Worm (Caenorhabditis elegans): ENCODE data around the gene ubh-3.

Gene ubh-3

ce11 chrV:6467676-6468075, 40.9 kb downstream of the ubh-3 start (continued):
- TF ChIP-seq egl-44 (GFP tag; IDR thresholded peaks at IDR 0.05) (no peak), unc-62 (GFP tag; optimal IDR thresholded peaks at IDR 0.05) (no peak)

DNA sequence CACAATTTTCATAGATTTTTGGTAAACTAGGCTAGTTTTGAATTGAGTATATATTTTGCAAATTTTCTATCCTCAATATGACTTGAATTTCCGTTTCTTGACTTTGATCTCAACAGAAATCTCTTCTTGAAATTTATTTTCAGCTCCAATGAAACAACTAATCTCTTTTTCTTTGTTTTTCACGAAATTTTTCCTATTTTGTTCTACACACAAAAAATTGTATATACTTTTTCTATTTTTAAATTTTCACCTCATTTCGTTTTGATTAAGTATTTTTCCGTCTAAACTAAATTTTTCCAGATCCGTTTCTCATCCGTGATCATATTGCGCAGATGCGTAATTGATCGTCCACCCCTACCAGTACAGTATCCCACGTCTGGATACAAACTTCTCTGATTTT, 43.8 kb downstream of the ubh-3 start, which contains the start of gene unc-83:
Gene unc-83 (plus strand): TSS at position 301 of the 400 bp plus-strand sequence.
- TF ChIP-seq tbx-9 (tag; optimal IDR thresholded peaks at IDR 0.05; ENCODE audit: borderline replicate concordance) (no peak), snpc-4 (GFP tag; optimal IDR thresholded peaks at IDR 0.05) (no peak), snpc-4 (tag; optimal IDR thresholded peaks at IDR 0.05) (no peak), mes-4 (tag; optimal IDR thresholded peaks at IDR 0.05) (no peak), mcd-1 (GFP tag; IDR thresholded peaks at IDR 0.05) (no peak), B0035.1 (tag; optimal IDR thresholded peaks at IDR 0.05) (no peak), F37B4.10 (GFP tag; IDR thresholded peaks at IDR 0.05) (no peak), rpc-1 (optimal IDR thresholded peaks at IDR 0.05) (no peak), rpc-1 (tag; optimal IDR thresholded peaks at IDR 0.05) (no peak), T26A5.8 (tag; optimal IDR thresholded peaks at IDR 0.05) (no peak), nfyb-1 (GFP tag; IDR thresholded peaks at IDR 0.05) (no peak), ZK185.1 (tag; optimal IDR thresholded peaks at IDR 0.05; ENCODE audit: poor library complexity, severe bottlenecking) (no peak), somi-1 (GFP tag; optimal IDR thresholded peaks at IDR 0.05) (no peak), Y95B8A.8 (GFP tag; IDR thresholded peaks at IDR 0.05) (no peak), bed-2 (GFP tag; IDR thresholded peaks at IDR 0.05) (no peak), pbrm-1 (GFP tag; IDR thresholded peaks at IDR 0.05) (no peak), die-1 (tag; optimal IDR thresholded peaks at IDR 0.05) (no peak), madf-3 (GFP tag; IDR thresholded peaks at IDR 0.05) (no peak)

DNA sequence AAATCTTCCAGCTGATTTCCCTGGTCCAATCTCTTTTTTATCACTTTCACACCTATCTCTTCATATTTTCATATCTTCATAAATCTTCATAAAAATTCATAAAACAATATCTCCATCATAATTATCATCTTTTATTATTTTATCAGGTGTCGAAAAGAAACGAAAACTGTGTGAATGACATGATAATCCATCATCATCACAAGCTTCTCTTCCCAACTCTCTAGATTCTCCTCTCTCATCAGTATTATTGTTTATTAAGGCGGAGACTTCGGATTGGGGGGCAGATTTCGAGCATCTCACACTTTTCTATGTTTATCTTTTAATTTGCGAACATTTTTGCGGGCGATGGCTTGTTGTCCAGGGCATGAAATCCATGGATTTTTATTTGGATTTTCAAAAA, 44.4 kb downstream of the ubh-3 start:
- TF ChIP-seq madf-10 (tag; optimal IDR thresholded peaks at IDR 0.05) (no peak), F22D6.2 (tag; optimal IDR thresholded peaks at IDR 0.05) (no peak), F57A8.1 (GFP tag; optimal IDR thresholded peaks at IDR 0.05) (no peak), ZK185.1 (tag; optimal IDR thresholded peaks at IDR 0.05; ENCODE audit: poor library complexity, severe bottlenecking) (no peak), F10E7.11 (tag; optimal IDR thresholded peaks at IDR 0.05) (no peak), sea-2 (GFP tag; IDR thresholded peaks at IDR 0.05) (no peak), hlh-26 (GFP tag; conservative IDR thresholded peaks at IDR 0.05) (no peak), tbp1 (GFP tag; optimal IDR thresholded peaks at IDR 0.05) (no peak), hsf-1 (GFP tag; IDR thresholded peaks at IDR 0.05) (no peak), unc-62 (GFP tag; optimal IDR thresholded peaks at IDR 0.05) (no peak), B0035.1 (tag; optimal IDR thresholded peaks at IDR 0.05) (no peak)

ce11 chrV:6462606-6463005, 46.0 kb downstream of the ubh-3 start:
- no peak for TF ChIP-seq Y95B8A.8 (GFP tag; IDR thresholded peaks at IDR 0.05)
- TF ChIP-seq attf-5 (GFP tag; optimal IDR thresholded peaks at IDR 0.05): peak; percentile 30
- peak; percentile 48 for TF ChIP-seq nhr-80 (tag; optimal IDR thresholded peaks at IDR 0.05)
- peak; percentile 22; the same call in 1 of the 2 replicates for TF ChIP-seq hmg-1.2 (GFP tag; IDR thresholded peaks at IDR 0.05)
- TF ChIP-seq ztf-25 (GFP tag; IDR thresholded peaks at IDR 0.05): no peak
- peak; percentile 7 for TF ChIP-seq lin-40 (tag; optimal IDR thresholded peaks at IDR 0.05)
- TF ChIP-seq hrde-1 (tag; optimal IDR thresholded peaks at IDR 0.05; ENCODE audit: borderline replicate concordance): no peak
- TF ChIP-seq lir-1 (GFP tag; conservative IDR thresholded peaks at IDR 0.05): no peak
- no peak for TF ChIP-seq madf-8 (GFP tag; conservative IDR thresholded peaks at IDR 0.05)
